Worm (Caenorhabditis elegans) whole organism, midembryonic: Measurements from ENCODE around the gene tofu-7.

Experiments used
- T22C8.4 ChIP-seq: fragments of 200-800 bp; sonication (Bioruptor generic); IDR thresholded peaks from 2 replicates; pipeline ENCODE4 v1.3.6; 2022; ENCODE audit warnings: missing genetic modification characterization, missing compliant biosample characterization
- cog-1 ChIP-seq: sonication (generic microtip); optimal IDR thresholded peaks from 2 replicates; lab custom pipeline; 2016; ENCODE audit warnings: missing genetic modification characterization, missing compliant biosample characterization
- flt-1 ChIP-seq: fragments of 200-800 bp; sonication (Bioruptor generic); IDR thresholded peaks from 2 replicates; pipeline ENCODE4 v1.3.6; 2022; ENCODE audit warnings: missing genetic modification characterization, missing compliant biosample characterization
- klf-2 ChIP-seq: fragments of 200-800 bp; sonication (Bioruptor generic); conservative IDR thresholded peaks from 2 replicates; pipeline ENCODE4 v1.3.6; 2022; ENCODE audit warnings: missing genetic modification reagents, missing genetic modification characterization, missing compliant biosample characterization
- med-1 ChIP-seq: sonication (generic microtip); optimal IDR thresholded peaks from 2 replicates; lab custom pipeline; 2017; ENCODE audit warnings: missing genetic modification characterization, mild to moderate bottlenecking, missing compliant biosample characterization, antibody characterized with exemption, missing genetic modification reagents; ENCODE audit not compliant: insufficient read depth
- ref-1 ChIP-seq: fragments of 200-800 bp; sonication (Bioruptor generic); conservative IDR thresholded peaks from 2 replicates; pipeline ENCODE4 v1.3.6; 2022; ENCODE audit warnings: missing genetic modification reagents, missing genetic modification characterization, missing compliant biosample characterization
- tab-1 ChIP-seq: fragments of 200-800 bp; sonication (Bioruptor generic); IDR thresholded peaks from 2 replicates; pipeline ENCODE4 v1.3.6; 2022; ENCODE audit warnings: missing genetic modification characterization, missing compliant biosample characterization
- ztf-23 ChIP-seq: fragments of 200-800 bp; sonication (Bioruptor generic); IDR thresholded peaks from 2 replicates; pipeline ENCODE4 v1.3.6; 2022; ENCODE audit warnings: missing genetic modification reagents, missing genetic modification characterization, missing compliant biosample characterization
- ztf-29 ChIP-seq: fragments of 200-800 bp; sonication (Bioruptor generic); IDR thresholded peaks from 2 replicates; pipeline ENCODE4 v1.3.6; 2022; ENCODE audit warnings: missing genetic modification reagents, missing genetic modification characterization, missing compliant biosample characterization

Gene tofu-7

ce11 chrIII:7056241-7056640 lies 28.6 kb downstream of the tofu-7 start, which contains the start of gene R01H2.2:
TSS of gene R01H2.2 (plus strand) at chrIII:7056541.
- TF ChIP-seq T22C8.4 (no peak), flt-1 (no peak), klf-2 (no peak)

ce11 chrIII:7045643-7046042 lies 39.2 kb downstream of the tofu-7 start, which contains the start of gene R01H2.7:
TSS of gene R01H2.7 (minus strand) at chrIII:7045743.
- no peak for TF ChIP-seq ztf-29 (GFP tag; lab: Robert Waterston, UW)
- no peak for TF ChIP-seq tab-1 (GFP tag; lab: Robert Waterston, UW)
- no peak for TF ChIP-seq cog-1 (tag; lab: Kevin White, UChicago)
- no peak for TF ChIP-seq ref-1 (GFP tag; lab: Robert Waterston, UW)
- TF ChIP-seq klf-2 = no peak
- no peak for TF ChIP-seq T22C8.4
- no peak for TF ChIP-seq ztf-23 (GFP tag; lab: Robert Waterston, UW)
- TF ChIP-seq med-1 (GFP tag; lab: Kevin White, UChicago) = no peak
- no peak for TF ChIP-seq flt-1

ce11 chrIII:7034252-7035223 lies 50.3 kb downstream of the tofu-7 start:
- TF ChIP-seq klf-2 (no peak), med-1 (GFP tag; lab: Kevin White, UChicago) (no peak), ztf-29 (GFP tag; lab: Robert Waterston, UW) (no peak), cog-1 (tag; lab: Kevin White, UChicago) (no peak), tab-1 (GFP tag; lab: Robert Waterston, UW) (no peak)
